Worm (Caenorhabditis elegans): ENCODE results near the gene puf-6.

puf-6 gene

ce11 chrII:13012684-13013083, 30.6 kb downstream of the puf-6 start:
- TF ChIP-seq zip-8 (tag; optimal IDR thresholded peaks at IDR 0.05) (peak; percentile 46), pha-4 (tag; optimal IDR thresholded peaks at IDR 0.05) (no peak), ham-2 (GFP tag; optimal IDR thresholded peaks at IDR 0.05) (no peak), lin-13 (tag; optimal IDR thresholded peaks at IDR 0.05) (no peak), nhr-28 (tag; optimal IDR thresholded peaks at IDR 0.05) (no peak), unc-120 (tag; optimal IDR thresholded peaks at IDR 0.05; ENCODE audit: poor library complexity, severe bottlenecking) (no peak), ceh-43 (GFP tag; optimal IDR thresholded peaks at IDR 0.05) (no peak)

ce11 chrII:13007717-13008461, 35.4 kb downstream of the puf-6 start, which contains the start of gene oig-2:
Gene oig-2, minus strand, starts transcription at chrII:13008164.
- TF ChIP-seq zip-8 (tag; optimal IDR thresholded peaks at IDR 0.05) (no peak), unc-120 (tag; optimal IDR thresholded peaks at IDR 0.05; ENCODE audit: poor library complexity, severe bottlenecking) (peak; percentile 17), sem-2 (GFP tag; optimal IDR thresholded peaks at IDR 0.05) (no peak), mab-5 (tag; optimal IDR thresholded peaks at IDR 0.05) (no peak), hlh-1 (tag; optimal IDR thresholded peaks at IDR 0.05) (peak; percentile 91), cnd-1 (tag; optimal IDR thresholded peaks at IDR 0.05) (no peak), unc-62 (GFP tag; optimal IDR thresholded peaks at IDR 0.05) (peak; percentile 6)

ce11 chrII:13006283-13006682, 37.0 kb downstream of the puf-6 start:
- TF ChIP-seq unc-120 (tag; optimal IDR thresholded peaks at IDR 0.05; ENCODE audit: poor library complexity, severe bottlenecking): no peak
- TF ChIP-seq ztf-11 (tag; optimal IDR thresholded peaks at IDR 0.05): no peak
- TF ChIP-seq cnd-1 (tag; optimal IDR thresholded peaks at IDR 0.05): no peak
- no peak for TF ChIP-seq lin-32 (GFP tag; optimal IDR thresholded peaks at IDR 0.05)
- no peak for TF ChIP-seq ham-2 (GFP tag; optimal IDR thresholded peaks at IDR 0.05)

ce11 chrII:13004872-13005252, 38.4 kb downstream of the puf-6 start:
- no peak for TF ChIP-seq nhr-28 (tag; optimal IDR thresholded peaks at IDR 0.05)
- TF ChIP-seq nhr-76 (tag; optimal IDR thresholded peaks at IDR 0.05): no peak

- TF ChIP-seq ceh-83 (GFP tag; optimal IDR thresholded peaks at IDR 0.05) (no peak), unc-39 (tag; optimal IDR thresholded peaks at IDR 0.05) (no peak), lsy-2 (tag; optimal IDR thresholded peaks at IDR 0.05) (no peak), mep-1 (tag; optimal IDR thresholded peaks at IDR 0.05) (no peak), lin-13 (tag; optimal IDR thresholded peaks at IDR 0.05) (no peak), M03D4.4 (tag; optimal IDR thresholded peaks at IDR 0.05) (no peak), flh-1 (GFP tag; optimal IDR thresholded peaks at IDR 0.05) (no peak), tbx-8 (GFP tag; optimal IDR thresholded peaks at IDR 0.05) (no peak), snpc-4 (tag; optimal IDR thresholded peaks at IDR 0.05) (no peak), ham-2 (GFP tag; optimal IDR thresholded peaks at IDR 0.05) (peak; percentile 6), cnd-1 (tag; optimal IDR thresholded peaks at IDR 0.05) (no peak), unc-62 (GFP tag; optimal IDR thresholded peaks at IDR 0.05) (peak; percentile 85), mab-5 (tag; optimal IDR thresholded peaks at IDR 0.05) (peak; percentile 69), unc-120 (tag; optimal IDR thresholded peaks at IDR 0.05; ENCODE audit: poor library complexity, severe bottlenecking) (no peak), zip-8 (tag; optimal IDR thresholded peaks at IDR 0.05) (no peak), hlh-1 (tag; optimal IDR thresholded peaks at IDR 0.05) (no peak), elt-1 (tag; optimal IDR thresholded peaks at IDR 0.05; ENCODE audit: borderline replicate concordance, insufficient read depth) (no peak), elt-3 (tag; optimal IDR thresholded peaks at IDR 0.05) (peak; percentile 25), lin-32 (GFP tag; optimal IDR thresholded peaks at IDR 0.05) (no peak), mls-2 (tag; optimal IDR thresholded peaks at IDR 0.05) (no peak)
Measured at ce11 chrII:13004160-13004871, 38.9 kb downstream of the puf-6 start.

- TF ChIP-seq tbx-8 (GFP tag; optimal IDR thresholded peaks at IDR 0.05): no peak
- TF ChIP-seq nhr-28 (tag; optimal IDR thresholded peaks at IDR 0.05): no peak
- no peak for TF ChIP-seq M03D4.4 (tag; optimal IDR thresholded peaks at IDR 0.05)
- no peak for TF ChIP-seq ham-2 (GFP tag; optimal IDR thresholded peaks at IDR 0.05)
- no peak for TF ChIP-seq unc-62 (GFP tag; optimal IDR thresholded peaks at IDR 0.05)
- no peak for TF ChIP-seq hlh-1 (tag; optimal IDR thresholded peaks at IDR 0.05)
- TF ChIP-seq ceh-83 (GFP tag; optimal IDR thresholded peaks at IDR 0.05): no peak
- no peak for TF ChIP-seq lin-32 (GFP tag; optimal IDR thresholded peaks at IDR 0.05)
- TF ChIP-seq nhr-2 (tag; optimal IDR thresholded peaks at IDR 0.05): no peak
- TF ChIP-seq ces-1 (GFP tag; optimal IDR thresholded peaks at IDR 0.05): no peak
- no peak for TF ChIP-seq elt-3 (tag; optimal IDR thresholded peaks at IDR 0.05)
- no peak for TF ChIP-seq mab-5 (tag; optimal IDR thresholded peaks at IDR 0.05)
- no peak for TF ChIP-seq nhr-12 (tag; optimal IDR thresholded peaks at IDR 0.05)
- no peak for TF ChIP-seq nhr-76 (tag; optimal IDR thresholded peaks at IDR 0.05)
- TF ChIP-seq sptf-1 (tag; optimal IDR thresholded peaks at IDR 0.05): no peak
- TF ChIP-seq unc-39 (tag; optimal IDR thresholded peaks at IDR 0.05): no peak
- TF ChIP-seq drap-1 (GFP tag; optimal IDR thresholded peaks at IDR 0.05): no peak
- no peak for TF ChIP-seq flh-1 (GFP tag; optimal IDR thresholded peaks at IDR 0.05)
Measured at ce11 chrII:13003244-13003643, 40.0 kb downstream of the puf-6 start.

Measured in whole organism, mixed stage, embryonic.